Fruit fly (Drosophila melanogaster): ENCODE results near the gene CG32413.

CG32413 gene

DNA sequence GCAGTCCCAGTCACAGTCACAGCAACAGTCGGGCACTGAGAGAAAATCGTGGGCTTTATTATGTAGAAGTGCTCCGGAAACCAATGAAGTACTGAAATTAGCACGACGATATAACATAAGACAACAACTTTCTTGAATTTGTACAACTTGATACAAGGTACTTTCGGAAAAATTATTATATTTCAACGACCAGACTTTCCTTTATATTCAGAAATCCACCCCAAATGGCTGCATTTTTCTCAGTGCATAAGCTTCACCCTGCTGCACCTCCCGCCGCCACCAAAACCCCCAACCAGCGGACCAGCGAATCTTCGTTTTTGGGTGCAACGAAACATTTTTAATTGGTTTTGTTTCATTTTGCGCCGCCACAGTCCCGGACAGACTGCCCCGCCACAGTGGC lies 40.9 kb downstream of the CG32413 start:
- TF ChIP-seq Sp1 (GFP tag; optimal IDR thresholded peaks at IDR 0.05): peak; percentile 74
- peak; percentile 30 for TF ChIP-seq Hnf4 (GFP tag; optimal IDR thresholded peaks at IDR 0.05)
- peak; percentile 65 for TF ChIP-seq br (GFP tag; optimal IDR thresholded peaks at IDR 0.05)
- no peak for TF ChIP-seq Mio (GFP tag; optimal IDR thresholded peaks at IDR 0.05)
- no peak for TF ChIP-seq usp (GFP tag; optimal IDR thresholded peaks at IDR 0.05)
- peak; percentile 35 for TF ChIP-seq sage (GFP tag; optimal IDR thresholded peaks at IDR 0.05)
- peak; percentile 52 for TF ChIP-seq CG9705 (GFP tag; optimal IDR thresholded peaks at IDR 0.05)
- TF ChIP-seq foxo (GFP tag; optimal IDR thresholded peaks at IDR 0.05): peak in 1 of 2 experiments; percentile 83
- TF ChIP-seq dmrt93B (GFP tag; optimal IDR thresholded peaks at IDR 0.05): peak; percentile 66
- TF ChIP-seq h (GFP tag; optimal IDR thresholded peaks at IDR 0.05): peak; percentile 72
- TF ChIP-seq ey (GFP tag; optimal IDR thresholded peaks at IDR 0.05): peak; percentile 72
- TF ChIP-seq CG32264 (GFP tag; optimal IDR thresholded peaks at IDR 0.05): peak; percentile 28
- TF ChIP-seq fru (GFP tag; optimal IDR thresholded peaks at IDR 0.05): peak; percentile 80
- no peak for TF ChIP-seq Hr78 (GFP tag; optimal IDR thresholded peaks at IDR 0.05)
- peak; percentile 65 for TF ChIP-seq rgr (GFP tag; optimal IDR thresholded peaks at IDR 0.05)
- TF ChIP-seq OdsH (GFP tag; optimal IDR thresholded peaks at IDR 0.05): peak; percentile 69
- peak; percentile 45 for TF ChIP-seq psq (GFP tag; optimal IDR thresholded peaks at IDR 0.05)
- no peak for TF ChIP-seq brk (GFP tag; optimal IDR thresholded peaks at IDR 0.05)
- no peak for TF ChIP-seq dl (GFP tag; optimal IDR thresholded peaks at IDR 0.05; ENCODE audit: insufficient read depth in 1 of 2, partially characterized antibody in 2 of 2)
- peak; percentile 74 for TF ChIP-seq HLH106 (tag; optimal IDR thresholded peaks at IDR 0.05)
- TF ChIP-seq Dif (GFP tag; optimal IDR thresholded peaks at IDR 0.05; ENCODE audit: partially characterized antibody): no peak
- TF ChIP-seq woc (GFP tag; optimal IDR thresholded peaks at IDR 0.05): peak; percentile 57

DNA sequence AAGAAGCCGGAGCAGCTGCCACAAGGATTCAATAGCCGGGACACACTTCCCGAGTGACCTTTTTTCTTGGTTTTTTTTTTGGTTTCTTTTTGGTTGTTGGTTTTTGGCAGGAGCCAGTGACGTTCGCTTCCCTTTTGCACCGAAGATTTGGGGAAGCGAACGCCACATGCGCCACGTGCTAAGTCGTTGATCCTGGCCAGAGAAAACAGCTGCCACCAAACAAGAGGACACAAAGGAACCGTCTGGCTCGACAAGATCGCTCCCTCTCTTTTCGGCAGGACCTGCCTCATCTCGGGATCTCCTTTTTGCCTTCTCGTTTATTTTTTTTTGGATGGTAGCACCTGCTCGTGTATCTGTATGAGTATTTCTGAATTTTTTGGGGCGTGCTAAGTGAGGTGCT lies 44.8 kb downstream of the CG32413 start:
- TF ChIP-seq sv (GFP tag; optimal IDR thresholded peaks at IDR 0.05) (no peak), CG9705 (GFP tag; optimal IDR thresholded peaks at IDR 0.05) (no peak), brk (GFP tag; optimal IDR thresholded peaks at IDR 0.05) (no peak), dmrt93B (GFP tag; optimal IDR thresholded peaks at IDR 0.05) (no peak), GATAd (GFP tag; optimal IDR thresholded peaks at IDR 0.05) (no peak), Sp1 (GFP tag; optimal IDR thresholded peaks at IDR 0.05) (no peak), woc (GFP tag; optimal IDR thresholded peaks at IDR 0.05) (no peak), tai (GFP tag; optimal IDR thresholded peaks at IDR 0.05) (no peak), foxo (GFP tag; optimal IDR thresholded peaks at IDR 0.05) (no peak), h (GFP tag; optimal IDR thresholded peaks at IDR 0.05) (no peak), jim (GFP tag; optimal IDR thresholded peaks at IDR 0.05) (no peak), Dif (GFP tag; optimal IDR thresholded peaks at IDR 0.05; ENCODE audit: partially characterized antibody) (no peak), dl (GFP tag; optimal IDR thresholded peaks at IDR 0.05; ENCODE audit: insufficient read depth in 1 of 2, partially characterized antibody in 2 of 2) (no peak), OdsH (GFP tag; optimal IDR thresholded peaks at IDR 0.05) (no peak), fru (GFP tag; optimal IDR thresholded peaks at IDR 0.05) (no peak)

DNA sequence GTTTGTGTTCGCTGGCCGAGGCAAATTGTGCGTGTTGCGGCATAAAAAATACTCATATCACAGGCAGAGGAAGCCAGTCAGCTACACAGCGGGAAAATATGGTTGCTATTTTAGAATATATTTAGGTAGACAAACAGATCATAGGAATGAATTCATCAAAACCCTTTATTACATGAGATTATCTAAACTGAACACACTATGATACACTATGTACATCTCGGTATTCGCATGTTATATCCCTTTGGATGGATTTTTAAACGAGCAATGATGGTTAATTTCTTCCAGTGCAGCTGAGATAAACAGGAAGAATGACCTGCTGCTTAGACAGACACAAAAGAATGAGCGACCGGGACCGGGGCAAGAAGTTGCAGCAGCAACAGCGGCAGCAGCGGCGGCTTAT lies 46.9 kb downstream of the CG32413 start:
- TF ChIP-seq woc (GFP tag; optimal IDR thresholded peaks at IDR 0.05): no peak
- TF ChIP-seq rgr (GFP tag; optimal IDR thresholded peaks at IDR 0.05): peak; percentile 18
- TF ChIP-seq foxo (GFP tag; optimal IDR thresholded peaks at IDR 0.05): peak in 1 of 2 experiments; percentile 35
- no peak for TF ChIP-seq Hnf4 (GFP tag; optimal IDR thresholded peaks at IDR 0.05)
- TF ChIP-seq CG32264 (GFP tag; optimal IDR thresholded peaks at IDR 0.05): no peak
- TF ChIP-seq tai (GFP tag; optimal IDR thresholded peaks at IDR 0.05): no peak
- TF ChIP-seq Vsx2 (GFP tag; optimal IDR thresholded peaks at IDR 0.05; ENCODE audit: partially characterized antibody): no peak
- TF ChIP-seq OdsH (GFP tag; optimal IDR thresholded peaks at IDR 0.05): peak; percentile 14
- TF ChIP-seq fru (GFP tag; optimal IDR thresholded peaks at IDR 0.05): peak; percentile 32
- TF ChIP-seq Mio (GFP tag; optimal IDR thresholded peaks at IDR 0.05): no peak
- TF ChIP-seq Sp1 (GFP tag; optimal IDR thresholded peaks at IDR 0.05): peak; percentile 15
- no peak for TF ChIP-seq Rel (GFP tag; optimal IDR thresholded peaks at IDR 0.05)
- no peak for TF ChIP-seq Rel (tag; optimal IDR thresholded peaks at IDR 0.05)
- TF ChIP-seq HLH106 (tag; optimal IDR thresholded peaks at IDR 0.05): peak; percentile 6
- peak; percentile 28 for TF ChIP-seq h (GFP tag; optimal IDR thresholded peaks at IDR 0.05)
- peak; percentile 15 for TF ChIP-seq ey (GFP tag; optimal IDR thresholded peaks at IDR 0.05)

DNA sequence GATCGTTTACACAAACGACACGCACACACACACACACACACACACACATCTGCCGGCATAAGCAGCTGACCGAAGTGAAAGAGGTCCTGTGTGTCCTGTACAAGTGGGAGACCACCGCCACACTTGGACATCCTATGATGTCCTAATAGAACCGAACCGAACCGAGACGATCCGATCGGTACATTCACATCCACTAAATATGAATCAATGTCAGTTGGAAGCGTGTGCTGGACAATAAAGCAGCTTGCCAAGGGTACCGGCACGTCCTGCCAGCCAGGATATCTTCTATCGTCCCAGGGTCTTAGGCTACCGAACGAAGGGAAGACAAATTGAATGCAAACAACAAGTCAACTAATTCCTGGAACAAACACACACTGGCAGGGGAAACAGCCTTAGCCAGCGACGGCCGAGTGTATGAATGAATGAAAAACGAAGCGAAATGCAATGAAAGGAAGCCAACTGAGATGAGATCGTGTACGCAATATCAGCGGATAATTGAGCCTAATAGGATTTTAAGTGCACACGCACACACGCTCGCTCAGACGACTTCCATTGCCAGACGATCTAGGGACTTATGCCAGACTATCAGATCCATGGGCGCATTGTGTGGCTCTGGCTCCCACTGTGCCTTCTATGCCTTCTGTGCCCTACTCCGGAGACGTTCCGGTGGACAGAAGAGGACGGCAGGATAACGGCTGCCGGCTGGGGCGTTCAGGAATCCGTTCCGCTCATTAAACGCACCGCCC lies 47.6 kb downstream of the CG32413 start:
- peak; percentile 45 for TF ChIP-seq Dfd (GFP tag; optimal IDR thresholded peaks at IDR 0.05)
- TF ChIP-seq h (GFP tag; optimal IDR thresholded peaks at IDR 0.05): no peak

Data from whole organism, wandering third instar larva.